Worm (Caenorhabditis elegans) whole organism, young adult: ENCODE measurements around the gene R02F2.1.

Experiments
- B0019.2 ChIP-seq: fragments of 200-800 bp; sonication (Bioruptor generic); conservative IDR thresholded peaks from 2 replicates; pipeline ENCODE4 v1.3.6; 2022; ENCODE audit warnings: missing genetic modification reagents, missing genetic modification characterization, missing compliant biosample characterization
- B0035.1 ChIP-seq: sonication (generic microtip); optimal IDR thresholded peaks from 2 replicates; lab custom pipeline; 2016; ENCODE audit warnings: missing genetic modification characterization, mild to moderate bottlenecking, missing compliant biosample characterization, missing genotype, missing genetic modification reagents
- F22D6.2 ChIP-seq: sonication (generic microtip); optimal IDR thresholded peaks from 2 replicates; lab custom pipeline; 2016; ENCODE audit warnings: mild to moderate bottlenecking, missing genetic modification characterization, missing compliant biosample characterization
- F23B12.7 ChIP-seq: sonication (generic microtip); optimal IDR thresholded peaks from 2 replicates; lab custom pipeline; 2017; ENCODE audit warnings: missing genetic modification characterization, mild to moderate bottlenecking, missing compliant biosample characterization, antibody characterized with exemption, moderate library complexity; ENCODE audit not compliant: insufficient read depth
- F37B4.10 ChIP-seq: fragments of 200-800 bp; sonication (Bioruptor generic); IDR thresholded peaks from 2 replicates; pipeline ENCODE4 v1.3.6; 2022; ENCODE audit warnings: missing genetic modification characterization, missing compliant biosample characterization
- F39B2.1 ChIP-seq: fragments of 200-800 bp; sonication (Bioruptor generic); IDR thresholded peaks from 2 replicates; pipeline ENCODE4 v1.3.6; 2022; ENCODE audit warnings: missing genetic modification reagents, missing genetic modification characterization, missing compliant biosample characterization
- F49E8.2 ChIP-seq: sonication (generic microtip); optimal IDR thresholded peaks from 3 replicates; lab custom pipeline; 2017; ENCODE audit warnings: missing genetic modification characterization, mild to moderate bottlenecking, missing compliant biosample characterization, antibody characterized with exemption, moderate library complexity; ENCODE audit not compliant: insufficient read depth
- K11D2.4 ChIP-seq: fragments of 200-800 bp; sonication (Bioruptor generic); IDR thresholded peaks from 2 replicates; pipeline ENCODE4 v1.3.6; 2022; ENCODE audit warnings: missing genetic modification reagents, missing genetic modification characterization, missing compliant biosample characterization
- ama-1 ChIP-seq, 3 experiments: fragments of 150-350 bp in 1 of 3; sonication (generic microtip) in 2 of 3; optimal IDR thresholded peaks; 2 replicates each; lab custom pipeline; 2014 to 2018; ENCODE audit warnings: missing biosample characterization in 2 of 3, missing genetic modification characterization in 2 of 3, missing genetic modification reagents in 2 of 3
- aptf-2 ChIP-seq: fragments of 200-800 bp; sonication (Bioruptor generic); conservative IDR thresholded peaks from 2 replicates; pipeline ENCODE4 v1.3.6; 2022; ENCODE audit warnings: missing genetic modification reagents, missing genetic modification characterization, missing compliant biosample characterization
- cebp-1 ChIP-seq, 2 experiments: fragments of 200-800 bp in 1 of 2; sonication (Bioruptor generic) in 1 of 2; sonication (generic microtip) in 1 of 2; IDR thresholded peaks in 1 of 2; optimal IDR thresholded peaks in 1 of 2; 2 replicates each; pipeline versions ENCODE4 v1.3.6 to Lab custom; 2017 to 2022; ENCODE audit warnings: missing compliant biosample characterization in 2 of 2, missing genetic modification characterization in 2 of 2, mild to moderate bottlenecking in 1 of 2, missing genetic modification reagents in 1 of 2, moderate library complexity in 1 of 2
- ceh-27 ChIP-seq: fragments of 200-800 bp; sonication (Bioruptor generic); optimal IDR thresholded peaks from 2 replicates; lab custom pipeline; 2018; ENCODE audit warnings: mild to moderate bottlenecking, missing genetic modification characterization, moderate library complexity, missing compliant biosample characterization
- ceh-40 ChIP-seq: fragments of 200-800 bp; sonication (Bioruptor generic); IDR thresholded peaks from 2 replicates; pipeline ENCODE4 v1.3.6; 2022; ENCODE audit warnings: missing genetic modification characterization, missing compliant biosample characterization
- ceh-58 ChIP-seq: fragments of 200-800 bp; sonication (Bioruptor generic); IDR thresholded peaks from 2 replicates; pipeline ENCODE4 v1.3.6; 2022; ENCODE audit warnings: missing genetic modification characterization, missing compliant biosample characterization
- ceh-79 ChIP-seq: sonication (generic microtip); optimal IDR thresholded peaks from 2 replicates; lab custom pipeline; 2017; ENCODE audit warnings: mild to moderate bottlenecking, missing genetic modification characterization, missing compliant biosample characterization
- ceh-91 ChIP-seq: fragments of 200-800 bp; sonication (Bioruptor generic); IDR thresholded peaks from 2 replicates; pipeline ENCODE4 v1.3.6; 2022; ENCODE audit warnings: missing genetic modification reagents, missing genetic modification characterization, missing compliant biosample characterization
- chd-7 ChIP-seq: sonication (generic microtip); optimal IDR thresholded peaks from 2 replicates; lab custom pipeline; 2016; ENCODE audit warnings: mild to moderate bottlenecking, missing genetic modification characterization, moderate library complexity, missing compliant biosample characterization
- dox-1 ChIP-seq: fragments of 200-800 bp; sonication (Bioruptor generic); IDR thresholded peaks from 2 replicates; pipeline ENCODE4 v1.3.6; 2022; ENCODE audit warnings: missing genetic modification reagents, missing genetic modification characterization, missing compliant biosample characterization
- egl-18 ChIP-seq: fragments of 200-800 bp; sonication (Bioruptor generic); IDR thresholded peaks from 2 replicates; pipeline ENCODE4 v1.3.6; 2022; ENCODE audit warnings: missing genetic modification reagents, missing genetic modification characterization, missing compliant biosample characterization
- egrh-3 ChIP-seq: fragments of 200-800 bp; sonication (Bioruptor generic); IDR thresholded peaks from 2 replicates; pipeline ENCODE4 v1.3.6; 2022; ENCODE audit warnings: missing genetic modification reagents, missing genetic modification characterization, missing compliant biosample characterization
- ekl-4 ChIP-seq: fragments of 200-800 bp; sonication (Bioruptor generic); IDR thresholded peaks from 2 replicates; pipeline ENCODE4 v1.3.6; 2022; ENCODE audit warnings: missing genetic modification reagents, missing genetic modification characterization, missing compliant biosample characterization
- him-1 ChIP-seq: sonication (generic microtip); optimal IDR thresholded peaks from 2 replicates; lab custom pipeline; 2016; ENCODE audit warnings: missing genotype, missing genetic modification reagents, missing genetic modification characterization, missing compliant biosample characterization
- hmg-20 ChIP-seq: fragments of 200-800 bp; sonication (Bioruptor generic); IDR thresholded peaks from 2 replicates; pipeline ENCODE4 v1.3.6; 2022; ENCODE audit warnings: missing genetic modification reagents, missing genetic modification characterization, missing compliant biosample characterization
- hsf-1 ChIP-seq: fragments of 200-800 bp; sonication (Bioruptor generic); IDR thresholded peaks from 2 replicates; pipeline ENCODE4 v1.3.6; 2022; ENCODE audit warnings: missing genetic modification reagents, missing genetic modification characterization, missing compliant biosample characterization
- let-607 ChIP-seq, 2 experiments: fragments of 200-800 bp in 1 of 2; sonication (Bioruptor generic) in 1 of 2; sonication (generic microtip) in 1 of 2; optimal IDR thresholded peaks; 2 replicates each; lab custom pipeline; 2016 to 2018; ENCODE audit warnings: mild to moderate bottlenecking in 2 of 2, missing compliant biosample characterization in 2 of 2, missing genetic modification characterization in 2 of 2, moderate library complexity in 2 of 2, missing genotype in 1 of 2
- lin-54 ChIP-seq: fragments of 200-800 bp; sonication (Bioruptor generic); optimal IDR thresholded peaks from 2 replicates; lab custom pipeline; 2018; ENCODE audit warnings: mild to moderate bottlenecking, missing genetic modification characterization, missing compliant biosample characterization
- lsy-27 ChIP-seq: sonication (generic microtip); optimal IDR thresholded peaks from 2 replicates; lab custom pipeline; 2017; ENCODE audit warnings: missing genetic modification characterization, mild to moderate bottlenecking, missing compliant biosample characterization, antibody characterized with exemption, missing genotype, borderline replicate concordance; ENCODE audit not compliant: insufficient read depth
- nhr-120 ChIP-seq: fragments of 200-800 bp; sonication (Bioruptor generic); IDR thresholded peaks from 2 replicates; pipeline ENCODE4 v1.3.6; 2022; ENCODE audit warnings: missing genetic modification characterization, missing compliant biosample characterization
- nhr-179 ChIP-seq: sonication (generic microtip); optimal IDR thresholded peaks from 2 replicates; lab custom pipeline; 2016; ENCODE audit warnings: mild to moderate bottlenecking, missing genetic modification characterization, missing compliant biosample characterization
- repo-1 ChIP-seq: sonication (generic microtip); optimal IDR thresholded peaks from 2 replicates; lab custom pipeline; 2017; ENCODE audit warnings: mild to moderate bottlenecking, missing genetic modification characterization, missing compliant biosample characterization
- snpc-4 ChIP-seq, 5 experiments: fragments of 150-350 bp in 1 of 5; sonication (generic microtip) in 4 of 5; optimal IDR thresholded peaks; 2 replicates each; lab custom pipeline; 2014 to 2018; ENCODE audit warnings: missing genetic modification characterization in 5 of 5, missing biosample characterization in 3 of 5, antibody characterized with exemption in 2 of 5, mild to moderate bottlenecking in 2 of 5, missing compliant biosample characterization in 2 of 5, missing genotype in 2 of 5, moderate library complexity in 2 of 5, missing genetic modification reagents in 1 of 5
- unc-130 ChIP-seq: sonication (generic microtip); optimal IDR thresholded peaks from 2 replicates; lab custom pipeline; 2016; ENCODE audit warnings: missing genetic modification reagents, missing genetic modification characterization, missing compliant biosample characterization
- ztf-26 ChIP-seq: sonication (generic microtip); optimal IDR thresholded peaks from 2 replicates; lab custom pipeline; 2017; ENCODE audit warnings: missing genetic modification characterization, missing compliant biosample characterization

R02F2.1 gene

DNA sequence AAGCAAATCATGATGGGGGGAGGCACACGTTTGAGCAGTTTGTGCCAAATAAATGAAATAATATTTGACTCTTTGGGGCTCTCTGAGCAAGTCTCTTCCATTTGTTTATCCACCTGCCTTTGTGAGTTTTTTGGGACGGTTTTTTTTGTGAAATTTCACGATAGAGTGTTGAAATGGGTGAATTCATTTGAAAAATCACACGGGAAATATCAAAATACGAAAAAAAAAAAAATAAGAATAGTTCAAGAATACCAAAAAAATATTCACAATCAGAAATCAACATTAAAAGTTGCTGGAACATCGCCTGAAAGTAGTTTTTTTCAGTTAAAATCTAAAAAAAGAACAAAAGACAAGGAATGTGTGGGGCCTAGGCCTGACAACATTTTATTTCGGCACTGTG is 10.8 kb downstream of the R02F2.1 start, which contains the start of gene pqn-25:
pqn-25 (minus strand) TSS at position 101 of the 400 bp plus-strand sequence.
- TF ChIP-seq F39B2.1 (GFP tag; lab: Robert Waterston, UW): no peak
- TF ChIP-seq let-607 (tag; optimal IDR thresholded peaks at IDR 0.05; lab: Kevin White, UChicago): no peak

DNA sequence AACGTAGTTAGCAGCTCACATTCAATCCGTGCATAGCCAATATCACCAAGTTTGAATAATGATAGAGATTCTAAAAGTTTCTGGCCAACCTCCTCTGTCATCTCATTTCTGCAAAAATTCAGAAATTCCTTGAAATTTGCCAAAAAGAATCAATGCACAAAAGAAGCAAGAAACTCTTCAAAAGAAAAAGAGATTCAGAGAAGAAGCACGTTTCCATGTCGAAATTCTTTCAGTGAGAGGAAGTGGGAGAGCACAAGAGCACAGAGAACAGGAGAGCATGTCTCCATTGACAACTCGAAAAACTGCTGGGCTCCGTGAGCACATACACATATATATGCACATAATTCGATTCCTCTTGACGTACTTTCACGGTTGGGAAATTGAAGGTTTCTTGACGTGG is 15.7 kb downstream of the R02F2.1 start, which contains the start of gene nekl-4:
nekl-4 (minus strand) TSS at position 101 of the 400 bp plus-strand sequence.
- TF ChIP-seq ekl-4 (GFP tag; lab: Robert Waterston, UW) (no peak), egrh-3 (no peak), K11D2.4 (GFP tag; lab: Robert Waterston, UW) (no peak), ceh-79 (no peak), nhr-179 (tag; lab: Kevin White, UChicago) (no peak), dox-1 (no peak), chd-7 (tag; lab: Kevin White, UChicago) (no peak), F22D6.2 (tag; lab: Kevin White, UChicago) (no peak), nhr-120 (GFP tag; lab: Robert Waterston, UW) (no peak), ceh-40 (no peak), B0019.2 (no peak), unc-130 (GFP tag; lab: Kevin White, UChicago) (no peak), egl-18 (GFP tag; lab: Robert Waterston, UW) (no peak), lsy-27 (tag; lab: Kevin White, UChicago) (no peak), ztf-26 (tag; lab: Kevin White, UChicago) (no peak), hmg-20 (GFP tag; lab: Robert Waterston, UW) (no peak), ceh-91 (GFP tag; lab: Robert Waterston, UW) (no peak), repo-1 (tag; lab: Kevin White, UChicago) (no peak)

- TF ChIP-seq aptf-2 (GFP tag; lab: Robert Waterston, UW) (no peak), snpc-4 (GFP tag; optimal IDR thresholded peaks at IDR 0.05; lab: Kevin White, UChicago) (no peak), snpc-4 (tag; optimal IDR thresholded peaks at IDR 0.05; lab: Kevin White, UChicago) (no peak), cebp-1 (GFP tag; IDR thresholded peaks at IDR 0.05; lab: Robert Waterston, UW) (no peak), cebp-1 (tag; optimal IDR thresholded peaks at IDR 0.05; lab: Kevin White, UChicago) (no peak), lin-54 (no peak)
Measured at ce11 chrIII:5521930-5522329, 20.2 kb downstream of the R02F2.1 start, which contains the start of gene D1044.4. D1044.4 (minus strand) TSS chrIII:5522030.

ce11 chrIII:5525973-5526372 is 24.3 kb downstream of the R02F2.1 start, which contains the start of gene dex-1:
dex-1 (plus strand) TSS chrIII:5526104.
- TF ChIP-seq ceh-27: no peak
- no peak for TF ChIP-seq him-1 (tag; lab: Kevin White, UChicago)
- no peak for TF ChIP-seq F49E8.2
- TF ChIP-seq aptf-2 (GFP tag; lab: Robert Waterston, UW): no peak
- no peak for TF ChIP-seq ceh-79
- TF ChIP-seq F37B4.10 (GFP tag; lab: Robert Waterston, UW): no peak
- TF ChIP-seq hsf-1: no peak
- TF ChIP-seq ama-1 (optimal IDR thresholded peaks at IDR 0.05; lab: Kevin White, UChicago): no peak
- no peak for TF ChIP-seq ama-1 (GFP tag; optimal IDR thresholded peaks at IDR 0.05; lab: Kevin White, UChicago)
- TF ChIP-seq F23B12.7 (tag; lab: Kevin White, UChicago): no peak
- no peak for TF ChIP-seq chd-7 (tag; lab: Kevin White, UChicago)
- no peak for TF ChIP-seq let-607 (tag; optimal IDR thresholded peaks at IDR 0.05; lab: Kevin White, UChicago)
- no peak for TF ChIP-seq ceh-58
- no peak for TF ChIP-seq B0035.1 (tag; lab: Kevin White, UChicago)
